1 fruit fly cellular context compared by ENCODE assay signal in the genomic region with DNA sequence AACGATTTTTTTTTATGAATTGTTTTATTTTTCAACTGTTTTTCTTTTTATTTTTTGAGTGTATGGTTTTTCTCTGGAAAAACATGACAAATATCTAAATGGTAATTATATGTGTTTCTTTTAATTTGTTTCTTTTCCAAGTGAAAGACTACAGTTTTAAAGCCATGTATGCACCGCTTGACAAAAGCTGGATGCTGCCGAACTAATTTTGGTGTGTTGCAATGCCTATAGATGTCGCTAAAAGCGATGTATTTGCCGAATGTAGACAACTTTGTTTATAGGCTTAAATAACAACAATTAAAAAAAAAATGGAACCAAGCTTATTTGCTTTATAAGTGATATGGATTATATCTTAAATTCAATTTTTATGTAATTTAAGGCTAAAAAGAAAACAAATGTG.
TF ChIP-seq lines count a peak whose summit lies in the region.

A gene (minus strand): TSS at position 120 of the 400 bp plus-strand sequence.

TF ChIP-seq in whole organism, embryonic, 481 proteins besides CTCF, POLR2A, EP300 and RAD21 (continued from another document and continues in another):
- TF ChIP-seq peb (GFP tag; IDR thresholded peaks at IDR 0.05; lab: Robert Waterston, UW) (no peak), CG8089 (GFP tag; optimal IDR thresholded peaks at IDR 0.05; lab: Kevin White, UChicago) (peak; percentile 15), lmd (GFP tag; IDR thresholded peaks at IDR 0.05; lab: Robert Waterston, UW) (peak; percentile 45; the same call in 1 of the 2 replicates), YL-1 (GFP tag; optimal IDR thresholded peaks at IDR 0.05; lab: Kevin White, UChicago) (no peak), shn (GFP tag; optimal IDR thresholded peaks at IDR 0.05; lab: Kevin White, UChicago) (no peak), C15 (GFP tag; IDR thresholded peaks at IDR 0.05; lab: Robert Waterston, UW) (no peak), Usf (GFP tag; optimal IDR thresholded peaks at IDR 0.05; lab: Kevin White, UChicago) (no peak), ERR (GFP tag; optimal IDR thresholded peaks at IDR 0.05; lab: Kevin White, UChicago) (no peak), CG17361 (GFP tag; IDR thresholded peaks at IDR 0.05; lab: Robert Waterston, UW) (0 out of 3 replicates have a peak, but pooled peaks have one; percentile 16), CG14710 (tag; optimal IDR thresholded peaks at IDR 0.05; lab: Kevin White, UChicago) (no peak), Xrp1 (GFP tag; IDR thresholded peaks at IDR 0.05; lab: Robert Waterston, UW) (no peak), CrebB (tag; optimal IDR thresholded peaks at IDR 0.05; lab: Kevin White, UChicago) (no peak), CG16813 (GFP tag; IDR thresholded peaks at IDR 0.05; lab: Robert Waterston, UW; ENCODE audit: partially characterized antibody) (peak; percentile 54), CG14667 (GFP tag; IDR thresholded peaks at IDR 0.05; lab: Robert Waterston, UW) (no peak), al (GFP tag; IDR thresholded peaks at IDR 0.05; lab: Robert Waterston, UW) (0 out of 2 replicates have a peak, but pooled peaks have one; percentile 26), CG2199 (GFP tag; IDR thresholded peaks at IDR 0.05; lab: Robert Waterston, UW) (peak; percentile 97), Hr39 (optimal IDR thresholded peaks at IDR 0.05; lab: Kevin White, UChicago) (no peak), CG6254 (GFP tag; optimal IDR thresholded peaks at IDR 0.05; lab: Kevin White, UChicago) (no peak), crol (GFP tag; IDR thresholded peaks at IDR 0.05; lab: Robert Waterston, UW) (no peak), Neu2 (GFP tag; optimal IDR thresholded peaks at IDR 0.05; lab: Kevin White, UChicago; ENCODE audit: borderline replicate concordance) (no peak), Sox102F (GFP tag; optimal IDR thresholded peaks at IDR 0.05; lab: Kevin White, UChicago) (peak; percentile 8), CG18476 (GFP tag; optimal IDR thresholded peaks at IDR 0.05; lab: Kevin White, UChicago) (no peak), kah (GFP tag; optimal IDR thresholded peaks at IDR 0.05; lab: Kevin White, UChicago) (no peak), rib (GFP tag; IDR thresholded peaks at IDR 0.05; lab: Robert Waterston, UW) (no peak), btn (GFP tag; optimal IDR thresholded peaks at IDR 0.05; lab: Kevin White, UChicago) (no peak), CG6654 (GFP tag; optimal IDR thresholded peaks at IDR 0.05; lab: Kevin White, UChicago) (peak; percentile 99), CG30431 (GFP tag; optimal IDR thresholded peaks at IDR 0.05; lab: Kevin White, UChicago) (no peak), CG13894 (tag; optimal IDR thresholded peaks at IDR 0.05; lab: Kevin White, UChicago) (no peak), slbo (GFP tag; IDR thresholded peaks at IDR 0.05; lab: Robert Waterston, UW) (peak; percentile 42), CG13624 (GFP tag; optimal IDR thresholded peaks at IDR 0.05; lab: Kevin White, UChicago) (peak; percentile 31), E2f1 (GFP tag; IDR thresholded peaks at IDR 0.05; lab: Robert Waterston, UW) (no peak), CG11085 (GFP tag; IDR thresholded peaks at IDR 0.05; lab: Robert Waterston, UW) (peak; percentile 44; the same call in 1 of the 2 replicates), Side (GFP tag; optimal IDR thresholded peaks at IDR 0.05; lab: Kevin White, UChicago) (peak; percentile 9), pho (GFP tag; optimal IDR thresholded peaks at IDR 0.05; lab: Kevin White, UChicago) (no peak), ap (GFP tag; IDR thresholded peaks at IDR 0.05; lab: Robert Waterston, UW) (no peak), CG10565 (GFP tag; optimal IDR thresholded peaks at IDR 0.05; lab: Kevin White, UChicago) (no peak), CG17802 (tag; optimal IDR thresholded peaks at IDR 0.05; lab: Kevin White, UChicago) (no peak), CG6689 (GFP tag; IDR thresholded peaks at IDR 0.05; lab: Robert Waterston, UW) (no peak), CG11247 (GFP tag; IDR thresholded peaks at IDR 0.05; lab: Robert Waterston, UW) (0 out of 2 replicates have a peak, but pooled peaks have one; percentile 42), Bteb2 (GFP tag; optimal IDR thresholded peaks at IDR 0.05; lab: Kevin White, UChicago) (no peak), seq (GFP tag; IDR thresholded peaks at IDR 0.05; lab: Robert Waterston, UW) (no peak), dati (GFP tag; IDR thresholded peaks at IDR 0.05; lab: Robert Waterston, UW) (no peak), knrl (GFP tag; IDR thresholded peaks at IDR 0.05; lab: Robert Waterston, UW; ENCODE audit: partially characterized antibody) (peak; percentile 64; the same call in 2 of the 3 replicates), MESR4 (GFP tag; optimal IDR thresholded peaks at IDR 0.05; lab: Kevin White, UChicago) (no peak), Ets97D (GFP tag; optimal IDR thresholded peaks at IDR 0.05; lab: Kevin White, UChicago) (peak; percentile 30), sc (optimal IDR thresholded peaks at IDR 0.05; lab: Kevin White, UChicago) (no peak), sc (GFP tag; optimal IDR thresholded peaks at IDR 0.05; lab: Kevin White, UChicago) (no peak), CG9609 (GFP tag; optimal IDR thresholded peaks at IDR 0.05; lab: Kevin White, UChicago) (peak; percentile 23), Dref (GFP tag; IDR thresholded peaks at IDR 0.05; lab: Robert Waterston, UW) (no peak), pnt (GFP tag; optimal IDR thresholded peaks at IDR 0.05; lab: Kevin White, UChicago) (peak; percentile 27), CG8944 (GFP tag; optimal IDR thresholded peaks at IDR 0.05; lab: Kevin White, UChicago) (peak; percentile 31), CG4328 (GFP tag; optimal IDR thresholded peaks at IDR 0.05; lab: Kevin White, UChicago) (no peak), CG17385 (GFP tag; optimal IDR thresholded peaks at IDR 0.05; lab: Kevin White, UChicago) (no peak), Kr (GFP tag; optimal IDR thresholded peaks at IDR 0.05; lab: Kevin White, UChicago) (no peak), CG15269 (tag; optimal IDR thresholded peaks at IDR 0.05; lab: Kevin White, UChicago) (peak; percentile 2), D (optimal IDR thresholded peaks at IDR 0.05; lab: Kevin White, UChicago) (no peak), D (GFP tag; optimal IDR thresholded peaks at IDR 0.05; lab: Kevin White, UChicago) (no peak), chif (GFP tag; optimal IDR thresholded peaks at IDR 0.05; lab: Kevin White, UChicago) (peak; percentile 17 to 51), CG6765 (GFP tag; optimal IDR thresholded peaks at IDR 0.05; lab: Kevin White, UChicago) (no peak), jumu (GFP tag; optimal IDR thresholded peaks at IDR 0.05; lab: Kevin White, UChicago) (no peak), sr (GFP tag; IDR thresholded peaks at IDR 0.05; lab: Robert Waterston, UW) (no peak), cato (GFP tag; optimal IDR thresholded peaks at IDR 0.05; lab: Kevin White, UChicago; ENCODE audit: borderline replicate concordance) (no peak), Nf-YB (GFP tag; optimal IDR thresholded peaks at IDR 0.05; lab: Kevin White, UChicago) (no peak), pita (GFP tag; optimal IDR thresholded peaks at IDR 0.05; lab: Kevin White, UChicago) (no peak), prd (optimal IDR thresholded peaks at IDR 0.05; lab: Kevin White, UChicago) (no peak), prd (GFP tag; IDR thresholded peaks at IDR 0.05; lab: Robert Waterston, UW) (no peak), CG10321 (GFP tag; IDR thresholded peaks at IDR 0.05; lab: Robert Waterston, UW) (no peak), tap (tag; optimal IDR thresholded peaks at IDR 0.05; lab: Kevin White, UChicago) (no peak), Dip3 (GFP tag; optimal IDR thresholded peaks at IDR 0.05; lab: Kevin White, UChicago) (peak; percentile 31), stc (GFP tag; IDR thresholded peaks at IDR 0.05; lab: Robert Waterston, UW) (no peak), CG12659 (GFP tag; optimal IDR thresholded peaks at IDR 0.05; lab: Kevin White, UChicago) (peak; percentile 8), Vsx1 (GFP tag; optimal IDR thresholded peaks at IDR 0.05; lab: Kevin White, UChicago) (no peak), gce (GFP tag; IDR thresholded peaks at IDR 0.05; lab: Robert Waterston, UW) (no peak), Dp (GFP tag; optimal IDR thresholded peaks at IDR 0.05; lab: Kevin White, UChicago) (peak; percentile 0), gcm2 (GFP tag; optimal IDR thresholded peaks at IDR 0.05; lab: Kevin White, UChicago) (no peak), Deaf1 (tag; optimal IDR thresholded peaks at IDR 0.05; lab: Kevin White, UChicago) (no peak), slp2 (GFP tag; optimal IDR thresholded peaks at IDR 0.05; lab: Kevin White, UChicago) (peak; percentile 7), bcd (GFP tag; optimal IDR thresholded peaks at IDR 0.05; lab: Kevin White, UChicago) (peak; percentile 29), CG15073 (GFP tag; optimal IDR thresholded peaks at IDR 0.05; lab: Kevin White, UChicago) (no peak), CG1233 (GFP tag; optimal IDR thresholded peaks at IDR 0.05; lab: Kevin White, UChicago) (no peak), CG17359 (tag; optimal IDR thresholded peaks at IDR 0.05; lab: Kevin White, UChicago) (peak; percentile 18), CG4617 (GFP tag; optimal IDR thresholded peaks at IDR 0.05; lab: Kevin White, UChicago; ENCODE audit: borderline replicate concordance) (no peak), gem (tag; optimal IDR thresholded peaks at IDR 0.05; lab: Kevin White, UChicago) (peak; percentile 30), eve (GFP tag; optimal IDR thresholded peaks at IDR 0.05; lab: Kevin White, UChicago) (no peak), trh (GFP tag; optimal IDR thresholded peaks at IDR 0.05; lab: Kevin White, UChicago) (no peak), CG4424 (GFP tag; optimal IDR thresholded peaks at IDR 0.05; lab: Kevin White, UChicago) (peak; percentile 16), lov (optimal IDR thresholded peaks at IDR 0.05; lab: Kevin White, UChicago) (no peak), lov (GFP tag; IDR thresholded peaks at IDR 0.05; lab: Robert Waterston, UW) (no peak), tna (GFP tag; IDR thresholded peaks at IDR 0.05; lab: Robert Waterston, UW; ENCODE audit: partially characterized antibody) (0 out of 2 replicates have a peak, but pooled peaks have one; percentile 12), sisA (GFP tag; IDR thresholded peaks at IDR 0.05; lab: Robert Waterston, UW) (peak; percentile 56; the same call in 1 of the 2 replicates), B-H2 (GFP tag; optimal IDR thresholded peaks at IDR 0.05; lab: Kevin White, UChicago) (no peak), Trl (optimal IDR thresholded peaks at IDR 0.05; lab: Kevin White, UChicago) (no peak), Trl (GFP tag; optimal IDR thresholded peaks at IDR 0.05; lab: Kevin White, UChicago) (peak; percentile 25), Rfx (GFP tag; IDR thresholded peaks at IDR 0.05; lab: Robert Waterston, UW) (no peak), Optix (GFP tag; IDR thresholded peaks at IDR 0.05; lab: Robert Waterston, UW) (no peak), wdn (GFP tag; IDR thresholded peaks at IDR 0.05; lab: Robert Waterston, UW) (no peak), CG18764 (GFP tag; optimal IDR thresholded peaks at IDR 0.05; lab: Kevin White, UChicago) (no peak), CG10543 (GFP tag; optimal IDR thresholded peaks at IDR 0.05; lab: Kevin White, UChicago) (no peak), zfh1 (GFP tag; IDR thresholded peaks at IDR 0.05; lab: Robert Waterston, UW) (no peak), Camta (GFP tag; optimal IDR thresholded peaks at IDR 0.05; lab: Kevin White, UChicago) (no peak), Hr78 (GFP tag; optimal IDR thresholded peaks at IDR 0.05; lab: Kevin White, UChicago) (no peak), otp (GFP tag; IDR thresholded peaks at IDR 0.05; lab: Robert Waterston, UW) (no peak), CG8388 (GFP tag; optimal IDR thresholded peaks at IDR 0.05; lab: Kevin White, UChicago) (no peak), ci (GFP tag; IDR thresholded peaks at IDR 0.05; lab: Robert Waterston, UW) (no peak), Rx (GFP tag; IDR thresholded peaks at IDR 0.05; lab: Robert Waterston, UW) (no peak), Elba2 (GFP tag; optimal IDR thresholded peaks at IDR 0.05; lab: Kevin White, UChicago) (no peak), Xbp1 (GFP tag; optimal IDR thresholded peaks at IDR 0.05; lab: Kevin White, UChicago) (peak; percentile 57), dm (GFP tag; optimal IDR thresholded peaks at IDR 0.05; lab: Kevin White, UChicago) (no peak), Nf-YC (tag; optimal IDR thresholded peaks at IDR 0.05; lab: Kevin White, UChicago) (no peak), so (GFP tag; IDR thresholded peaks at IDR 0.05; lab: Robert Waterston, UW) (no peak), CG12769 (tag; optimal IDR thresholded peaks at IDR 0.05; lab: Kevin White, UChicago) (no peak), CG10431 (GFP tag; optimal IDR thresholded peaks at IDR 0.05; lab: Kevin White, UChicago) (no peak), z (GFP tag; IDR thresholded peaks at IDR 0.05; lab: Robert Waterston, UW) (no peak), salm (tag; optimal IDR thresholded peaks at IDR 0.05; lab: Kevin White, UChicago) (no peak), Atf3 (GFP tag; optimal IDR thresholded peaks at IDR 0.05; lab: Kevin White, UChicago) (no peak), CG9817 (tag; optimal IDR thresholded peaks at IDR 0.05; lab: Kevin White, UChicago) (peak; percentile 50), B-H1 (GFP tag; IDR thresholded peaks at IDR 0.05; lab: Robert Waterston, UW) (no peak), CG10979 (tag; optimal IDR thresholded peaks at IDR 0.05; lab: Kevin White, UChicago) (no peak), HmgD (GFP tag; optimal IDR thresholded peaks at IDR 0.05; lab: Kevin White, UChicago) (peak; percentile 68), D19A (tag; optimal IDR thresholded peaks at IDR 0.05; lab: Kevin White, UChicago) (no peak), esg (GFP tag; conservative IDR thresholded peaks at IDR 0.05; lab: Robert Waterston, UW) (no peak), Hr3 (GFP tag; optimal IDR thresholded peaks at IDR 0.05; lab: Kevin White, UChicago) (no peak), dmrt11E (tag; optimal IDR thresholded peaks at IDR 0.05; lab: Kevin White, UChicago) (no peak), NC2β (GFP tag; optimal IDR thresholded peaks at IDR 0.05; lab: Kevin White, UChicago) (no peak), CG10654 (GFP tag; optimal IDR thresholded peaks at IDR 0.05; lab: Kevin White, UChicago) (no peak), Awh (GFP tag; IDR thresholded peaks at IDR 0.05; lab: Robert Waterston, UW) (no peak), row (GFP tag; IDR thresholded peaks at IDR 0.05; lab: Robert Waterston, UW) (no peak), CG12219 (GFP tag; optimal IDR thresholded peaks at IDR 0.05; lab: Kevin White, UChicago) (no peak), gsb-n (tag; optimal IDR thresholded peaks at IDR 0.05; lab: Kevin White, UChicago) (no peak), CG17568 (GFP tag; optimal IDR thresholded peaks at IDR 0.05; lab: Kevin White, UChicago) (no peak), CG34376 (GFP tag; optimal IDR thresholded peaks at IDR 0.05; lab: Kevin White, UChicago) (no peak), CG31388 (GFP tag; optimal IDR thresholded peaks at IDR 0.05; lab: Kevin White, UChicago) (no peak), CG1832 (GFP tag; optimal IDR thresholded peaks at IDR 0.05; lab: Kevin White, UChicago) (no peak)
